Fruit fly (Drosophila melanogaster) whole organism, embryonic: ENCODE results near the gene Dsp1.

ENCODE experiments used
- ATbp ChIP-seq: fragments of 200-800 bp; sonication (Bioruptor generic); optimal IDR thresholded peaks from 2 replicates; lab custom pipeline; 2017; ENCODE audit warnings: missing biosample characterization, mild to moderate bottlenecking, missing genetic modification characterization, missing genetic modification reagents
- B-H2 ChIP-seq: fragments of 200-800 bp; sonication (Bioruptor generic); optimal IDR thresholded peaks from 2 replicates; lab custom pipeline; 2018; ENCODE audit warnings: missing biosample characterization, mild to moderate bottlenecking, missing genetic modification characterization
- CG10543 ChIP-seq: fragments of 200-800 bp; sonication (Bioruptor generic); optimal IDR thresholded peaks from 3 replicates; lab custom pipeline; 2017; ENCODE audit warnings: missing biosample characterization, mild to moderate bottlenecking, missing genetic modification characterization, moderate library complexity
- CG12769 ChIP-seq: fragments of 200-800 bp; sonication (Bioruptor generic); optimal IDR thresholded peaks from 2 replicates; lab custom pipeline; 2019; ENCODE audit warnings: missing biosample characterization, mild to moderate bottlenecking, missing genetic modification characterization, moderate library complexity
- CG13894 ChIP-seq: fragments of 200-800 bp; sonication (Bioruptor generic); optimal IDR thresholded peaks from 3 replicates; lab custom pipeline; 2018; ENCODE audit warnings: missing biosample characterization, mild to moderate bottlenecking, missing genetic modification characterization, moderate library complexity
- CG14441 ChIP-seq: fragments of 200-800 bp; sonication (Bioruptor generic); IDR thresholded peaks from 2 replicates; pipeline ENCODE4 v1.3.6; 2022; ENCODE audit warnings: missing biosample characterization, missing genetic modification characterization
- CG15073 ChIP-seq: fragments of 200-800 bp; sonication (Bioruptor generic); optimal IDR thresholded peaks from 2 replicates; lab custom pipeline; 2016; ENCODE audit warnings: missing biosample characterization, missing genetic modification characterization
- CG17186 ChIP-seq: fragments of 200-800 bp; sonication (Bioruptor generic); optimal IDR thresholded peaks from 3 replicates; lab custom pipeline; 2017; ENCODE audit warnings: missing biosample characterization, missing genetic modification reagents, missing genetic modification characterization
- CG17361 ChIP-seq: fragments of 200-800 bp; sonication (Bioruptor generic); IDR thresholded peaks from 3 replicates; pipeline ENCODE4 v1.3.6; 2022; ENCODE audit warnings: missing biosample characterization, missing genetic modification characterization
- CG17612 ChIP-seq: fragments of 200-800 bp; sonication (Bioruptor generic); IDR thresholded peaks from 2 replicates; pipeline ENCODE4 v1.3.6; 2022; ENCODE audit warnings: missing biosample characterization, missing genetic modification characterization
- CG2199 ChIP-seq: fragments of 200-800 bp; sonication (Bioruptor generic); IDR thresholded peaks from 3 replicates; pipeline ENCODE4 v1.3.6; 2022; ENCODE audit warnings: missing biosample characterization, missing genetic modification characterization
- CG34376 ChIP-seq: fragments of 200-800 bp; sonication (Bioruptor generic); optimal IDR thresholded peaks from 2 replicates; lab custom pipeline; 2018; ENCODE audit warnings: missing biosample characterization, mild to moderate bottlenecking, missing genetic modification characterization
- CG34422 ChIP-seq: fragments of 200-800 bp; sonication (Bioruptor generic); IDR thresholded peaks from 3 replicates; pipeline ENCODE4 v1.3.6; 2022; ENCODE audit warnings: missing biosample characterization, missing genetic modification characterization
- CG3995 ChIP-seq: fragments of 200-800 bp; sonication (Bioruptor generic); optimal IDR thresholded peaks from 3 replicates; lab custom pipeline; 2016; ENCODE audit warnings: missing biosample characterization, missing genetic modification characterization
- CG8281 ChIP-seq: fragments of 200-800 bp; sonication (Bioruptor generic); optimal IDR thresholded peaks from 2 replicates; lab custom pipeline; 2018; ENCODE audit warnings: missing biosample characterization, mild to moderate bottlenecking, missing genetic modification characterization, moderate library complexity
- CG8290 ChIP-seq, 3 experiments: fragments of 200-800 bp; sonication (Bioruptor generic); optimal IDR thresholded peaks; 2 replicates each; lab custom pipeline; 2016 to 2019; ENCODE audit warnings: missing biosample characterization in 3 of 3, missing genetic modification characterization in 3 of 3, mild to moderate bottlenecking in 2 of 3, moderate library complexity in 1 of 3
- CG8924 ChIP-seq: fragments of 200-800 bp; optimal IDR thresholded peaks from 3 replicates; lab custom pipeline; 2019; ENCODE audit warnings: missing biosample characterization, mild to moderate bottlenecking, missing genetic modification characterization, moderate library complexity
- CG9727 ChIP-seq: fragments of 200-800 bp; sonication (Bioruptor generic); optimal IDR thresholded peaks from 3 replicates; lab custom pipeline; 2017; ENCODE audit warnings: missing biosample characterization, mild to moderate bottlenecking, missing genetic modification characterization
- CG9932 ChIP-seq: fragments of 200-800 bp; sonication (Bioruptor generic); IDR thresholded peaks from 2 replicates; pipeline ENCODE4 v1.3.6; 2022; ENCODE audit warnings: missing biosample characterization, missing genetic modification characterization
- CHES-1-like ChIP-seq: fragments of 200-800 bp; sonication (Bioruptor generic); optimal IDR thresholded peaks from 2 replicates; lab custom pipeline; 2016; ENCODE audit warnings: missing biosample characterization, missing genetic modification characterization
- Dek ChIP-seq: fragments of 200-800 bp; sonication (Bioruptor generic); optimal IDR thresholded peaks from 3 replicates; lab custom pipeline; 2019; ENCODE audit warnings: missing biosample characterization, mild to moderate bottlenecking, missing genetic modification characterization, moderate library complexity
- Hand ChIP-seq: fragments of 200-800 bp; sonication (Bioruptor generic); optimal IDR thresholded peaks from 2 replicates; lab custom pipeline; 2017; ENCODE audit warnings: mild to moderate bottlenecking, missing biosample characterization, missing genetic modification reagents, missing genetic modification characterization
- Hey ChIP-seq: fragments of 200-800 bp; sonication (Bioruptor generic); optimal IDR thresholded peaks from 3 replicates; lab custom pipeline; 2018; ENCODE audit warnings: missing biosample characterization, mild to moderate bottlenecking, missing genetic modification characterization
- HmgZ ChIP-seq: fragments of 200-800 bp; sonication (Bioruptor generic); optimal IDR thresholded peaks from 2 replicates; lab custom pipeline; 2018; ENCODE audit warnings: missing biosample characterization, mild to moderate bottlenecking, missing genetic modification characterization
- Hmx ChIP-seq: fragments of 200-800 bp; sonication (Bioruptor generic); optimal IDR thresholded peaks from 2 replicates; lab custom pipeline; 2016; ENCODE audit warnings: missing biosample characterization, missing genetic modification characterization
- Hr78 ChIP-seq, 2 experiments: fragments of 200-800 bp in 1 of 2; fragments of >200 bp in 1 of 2; sonication (Bioruptor generic) in 1 of 2; optimal IDR thresholded peaks; 2 replicates each; lab custom pipeline; 2017 to 2019; ENCODE audit warnings: missing biosample characterization in 2 of 2, missing genetic modification characterization in 2 of 2, mild to moderate bottlenecking in 1 of 2, moderate library complexity in 1 of 2
- MBD-R2 ChIP-seq: fragments of 200-800 bp; sonication (Bioruptor generic); IDR thresholded peaks from 2 replicates; pipeline ENCODE4 v1.3.6; 2022; ENCODE audit warnings: missing biosample characterization, missing genetic modification characterization
- Opbp ChIP-seq: fragments of 200-800 bp; sonication (Bioruptor generic); IDR thresholded peaks from 3 replicates; pipeline ENCODE4 v1.3.6; 2022; ENCODE audit warnings: missing biosample characterization, missing genetic modification characterization; ENCODE audit not compliant: partially characterized antibody
- Ptx1 ChIP-seq: fragments of 200-800 bp; sonication (Bioruptor generic); IDR thresholded peaks from 2 replicates; pipeline ENCODE4 v1.3.6; 2022; ENCODE audit warnings: missing biosample characterization, missing genetic modification characterization
- amos ChIP-seq: fragments of 200-800 bp; sonication (Bioruptor generic); IDR thresholded peaks from 2 replicates; pipeline ENCODE4 v1.3.6; 2022; ENCODE audit warnings: missing biosample characterization, missing genetic modification characterization; ENCODE audit not compliant: partially characterized antibody
- bsh ChIP-seq, 2 experiments: fragments of 200-800 bp; sonication (Bioruptor generic); optimal IDR thresholded peaks; 2 replicates each; lab custom pipeline; 2017 to 2018; ENCODE audit warnings: mild to moderate bottlenecking in 2 of 2, missing biosample characterization in 2 of 2, missing genetic modification characterization in 2 of 2, moderate library complexity in 1 of 2
- chinmo ChIP-seq: fragments of 200-800 bp; sonication (Bioruptor generic); IDR thresholded peaks from 4 replicates; pipeline ENCODE4 v1.3.6; 2022; ENCODE audit warnings: missing biosample characterization, missing genetic modification characterization; ENCODE audit not compliant: partially characterized antibody
- chm ChIP-seq: fragments of 200-800 bp; sonication (Bioruptor generic); IDR thresholded peaks from 2 replicates; pipeline ENCODE4 v1.3.6; 2022; ENCODE audit warnings: missing biosample characterization, missing genetic modification characterization
- dimm ChIP-seq: fragments of 200-800 bp; sonication (Bioruptor generic); IDR thresholded peaks from 2 replicates; pipeline ENCODE4 v1.3.6; 2022; ENCODE audit warnings: missing biosample characterization, missing genetic modification characterization
- dm ChIP-seq: fragments of 200-800 bp; sonication (Bioruptor generic); optimal IDR thresholded peaks from 3 replicates; lab custom pipeline; 2016; ENCODE audit warnings: missing biosample characterization, missing genetic modification characterization
- gem ChIP-seq: fragments of 200-800 bp; sonication (Bioruptor generic); optimal IDR thresholded peaks from 2 replicates; lab custom pipeline; 2019; ENCODE audit warnings: missing biosample characterization, mild to moderate bottlenecking, missing genetic modification characterization, moderate library complexity
- gsb-n ChIP-seq: fragments of 200-800 bp; sonication (Bioruptor generic); optimal IDR thresholded peaks from 3 replicates; lab custom pipeline; 2018; ENCODE audit warnings: missing biosample characterization, mild to moderate bottlenecking, missing genetic modification characterization
- ken ChIP-seq: fragments of 200-800 bp; sonication (Bioruptor generic); IDR thresholded peaks from 3 replicates; pipeline ENCODE4 v1.3.6; 2022; ENCODE audit warnings: missing biosample characterization, missing genetic modification characterization
- knrl ChIP-seq: fragments of 200-800 bp; sonication (Bioruptor generic); IDR thresholded peaks from 3 replicates; pipeline ENCODE4 v1.3.6; 2022; ENCODE audit warnings: missing biosample characterization, missing genetic modification characterization; ENCODE audit not compliant: partially characterized antibody
- nerfin-1 ChIP-seq: fragments of 200-800 bp; sonication (Bioruptor generic); optimal IDR thresholded peaks from 3 replicates; lab custom pipeline; 2019; ENCODE audit warnings: missing biosample characterization, mild to moderate bottlenecking, missing genetic modification characterization, moderate library complexity
- nom ChIP-seq: fragments of 200-800 bp; sonication (Bioruptor generic); optimal IDR thresholded peaks from 2 replicates; lab custom pipeline; 2017; ENCODE audit warnings: missing biosample characterization, missing genetic modification characterization, mild to moderate bottlenecking, moderate library complexity, missing genetic modification reagents
- row ChIP-seq: fragments of 200-800 bp; sonication (Bioruptor generic); IDR thresholded peaks from 3 replicates; pipeline ENCODE4 v1.3.6; 2022; ENCODE audit warnings: missing biosample characterization, missing genetic modification characterization
- twi ChIP-seq: fragments of 200-800 bp; optimal IDR thresholded peaks from 2 replicates; lab custom pipeline; 2019; ENCODE audit warnings: missing biosample characterization, mild to moderate bottlenecking, missing genetic modification characterization, moderate library complexity
- vfl ChIP-seq: fragments of 200-800 bp; sonication (Bioruptor generic); optimal IDR thresholded peaks from 2 replicates; lab custom pipeline; 2016; ENCODE audit warnings: missing biosample characterization, missing genetic modification characterization
- z ChIP-seq: fragments of 200-800 bp; sonication (Bioruptor generic); IDR thresholded peaks from 3 replicates; pipeline ENCODE4 v1.3.6; 2022; ENCODE audit warnings: missing biosample characterization, missing genetic modification characterization
- zen2 ChIP-seq: fragments of 200-800 bp; sonication (Bioruptor generic); IDR thresholded peaks from 3 replicates; pipeline ENCODE4 v1.3.6; 2022; ENCODE audit warnings: missing biosample characterization, missing genetic modification characterization; ENCODE audit not compliant: partially characterized antibody
- zf30C ChIP-seq: fragments of 200-800 bp; sonication (Bioruptor generic); optimal IDR thresholded peaks from 3 replicates; lab custom pipeline; 2018; ENCODE audit warnings: missing biosample characterization, mild to moderate bottlenecking, missing genetic modification characterization

Gene Dsp1

dm6 chrX:16318858-16319557, 14.4 kb upstream of the Dsp1 start (continued):
- TF ChIP-seq gsb-n (tag; lab: Kevin White, UChicago) (no peak), CG34422 (GFP tag; lab: Robert Waterston, UW) (peak; percentile 82; the same call in 1 of the 3 replicates), CG10543 (GFP tag; lab: Kevin White, UChicago) (peak; percentile 65), CG9727 (GFP tag; lab: Kevin White, UChicago) (no peak), ATbp (GFP tag; lab: Kevin White, UChicago) (no peak), MBD-R2 (peak; percentile 16; the same call in 1 of the 2 replicates), nom (GFP tag; lab: Kevin White, UChicago) (peak; percentile 19), zen2 (GFP tag; lab: Robert Waterston, UW) (no peak), row (GFP tag; lab: Robert Waterston, UW) (peak; percentile 11; the same call in 2 of the 3 replicates), gem (tag; lab: Kevin White, UChicago) (peak; percentile 15), CG12769 (tag; lab: Kevin White, UChicago) (peak; percentile 6), Ptx1 (no peak), dm (GFP tag; lab: Kevin White, UChicago) (peak; percentile 71), nerfin-1 (peak; percentile 99), Hr78 (GFP tag; optimal IDR thresholded peaks at IDR 0.05; lab: Kevin White, UChicago) (peak in 1 of 2 experiments; percentile 25), vfl (GFP tag; lab: Kevin White, UChicago) (no peak), CG15073 (GFP tag; lab: Kevin White, UChicago) (no peak), CG17612 (GFP tag; lab: Robert Waterston, UW) (no peak), CG13894 (peak; percentile 34), Hand (no peak), CG17186 (GFP tag; lab: Kevin White, UChicago) (no peak), CG8281 (tag; lab: Kevin White, UChicago) (no peak), twi (tag; lab: Kevin White, UChicago) (peak; percentile 78), CG3995 (GFP tag; lab: Kevin White, UChicago) (no peak), CHES-1-like (GFP tag; lab: Kevin White, UChicago) (no peak), z (peak; percentile 23; the same call in 1 of the 3 replicates), bsh (GFP tag; optimal IDR thresholded peaks at IDR 0.05; lab: Kevin White, UChicago) (peak in 1 of 2 experiments; percentile 41), Dek (tag; lab: Kevin White, UChicago) (no peak), HmgZ (tag; lab: Kevin White, UChicago) (peak; percentile 34), Hey (no peak), amos (GFP tag; lab: Robert Waterston, UW) (no peak; the same call in 1 of the 2 replicates), CG2199 (peak; percentile 80; the same call in 2 of the 3 replicates), zf30C (GFP tag; lab: Kevin White, UChicago) (peak; percentile 68), B-H2 (GFP tag; lab: Kevin White, UChicago) (peak; percentile 40), Opbp (GFP tag; lab: Robert Waterston, UW) (peak; percentile 49; the same call in 2 of the 3 replicates), dimm (no peak), Hmx (GFP tag; lab: Kevin White, UChicago) (no peak), CG14441 (no peak), CG8290 (GFP tag; optimal IDR thresholded peaks at IDR 0.05; lab: Kevin White, UChicago) (no peak), CG8290 (tag; optimal IDR thresholded peaks at IDR 0.05; lab: Kevin White, UChicago) (peak in 1 of 2 experiments; percentile 54), CG9932 (no peak), ken (no peak), chinmo (GFP tag; lab: Robert Waterston, UW) (peak; percentile 99), CG17361 (0 out of 3 replicates have a peak, but pooled peaks have one; percentile 7), CG8924 (tag; lab: Kevin White, UChicago) (peak; percentile 9), chm (GFP tag; lab: Robert Waterston, UW) (peak; percentile 74), knrl (GFP tag; lab: Robert Waterston, UW) (peak; percentile 29; the same call in 1 of the 3 replicates), CG34376 (GFP tag; lab: Kevin White, UChicago) (peak; percentile 66)
